Fruit fly (Drosophila melanogaster) whole organism, wandering third instar larva: ENCODE measurements around the gene CG2983.
A peak's percentile ranks its signal among the peaks of the same experiment; 100 is the strongest.

Experiments
- Abd-B ChIP-seq: fragments of >200 bp; optimal IDR thresholded peaks from 2 replicates; lab custom pipeline; 2017; ENCODE audit warnings: missing biosample characterization, missing genetic modification characterization
- CG32264 ChIP-seq: fragments of 200-800 bp; sonication (Bioruptor generic); optimal IDR thresholded peaks from 2 replicates; lab custom pipeline; 2016; ENCODE audit warnings: missing biosample characterization, missing genetic modification characterization
- CG9705 ChIP-seq: fragments of 200-800 bp; sonication (Bioruptor generic); optimal IDR thresholded peaks from 2 replicates; lab custom pipeline; 2018; ENCODE audit warnings: missing biosample characterization, mild to moderate bottlenecking, missing genetic modification characterization
- CrebA ChIP-seq: fragments of 200-800 bp; sonication (Bioruptor generic); optimal IDR thresholded peaks from 2 replicates; lab custom pipeline; 2016; ENCODE audit warnings: missing biosample characterization, mild to moderate bottlenecking, missing genetic modification characterization, borderline replicate concordance
- Dfd ChIP-seq: fragments of >200 bp; optimal IDR thresholded peaks from 2 replicates; lab custom pipeline; 2017; ENCODE audit warnings: missing biosample characterization, missing genetic modification characterization
- Dif ChIP-seq: fragments of 200-275, 200-300 bp; sonication (Bioruptor generic); optimal IDR thresholded peaks from 2 replicates; lab custom pipeline; 2018; ENCODE audit warnings: missing biosample characterization, missing genetic modification characterization; ENCODE audit not compliant: partially characterized antibody
- GATAd ChIP-seq: sonication (Bioruptor generic); optimal IDR thresholded peaks from 2 replicates; lab custom pipeline; 2016; ENCODE audit warnings: missing biosample characterization, missing genetic modification characterization
- Hnf4 ChIP-seq: fragments of 200-800 bp; sonication (Bioruptor generic); optimal IDR thresholded peaks from 2 replicates; lab custom pipeline; 2016; ENCODE audit warnings: missing biosample characterization, mild to moderate bottlenecking, missing genetic modification characterization
- Hr78 ChIP-seq: fragments of >200 bp; optimal IDR thresholded peaks from 2 replicates; lab custom pipeline; 2017; ENCODE audit warnings: missing biosample characterization, missing genetic modification characterization
- Hr83 ChIP-seq: fragments of 200-300 bp; sonication (Bioruptor generic); optimal IDR thresholded peaks from 2 replicates; lab custom pipeline; 2016; ENCODE audit warnings: missing biosample characterization, mild to moderate bottlenecking, missing genetic modification characterization, moderate library complexity; ENCODE audit not compliant: poor library complexity, severe bottlenecking
- Jra ChIP-seq: sonication (Bioruptor generic); optimal IDR thresholded peaks from 2 replicates; lab custom pipeline; 2016; ENCODE audit warnings: missing biosample characterization, missing genetic modification characterization
- Mio ChIP-seq: sonication (Bioruptor generic); optimal IDR thresholded peaks from 2 replicates; lab custom pipeline; 2016; ENCODE audit warnings: missing biosample characterization, missing genetic modification characterization
- Myc ChIP-seq: fragments of >200 bp; optimal IDR thresholded peaks from 2 replicates; lab custom pipeline; 2017
- Rel ChIP-seq, 2 experiments: fragments of 200-800 bp; sonication (Bioruptor generic) in 1 of 2; optimal IDR thresholded peaks; 2 replicates in 1 of 2; 3 replicates in 1 of 2; lab custom pipeline; 2016 to 2019; ENCODE audit warnings: mild to moderate bottlenecking in 2 of 2, missing biosample characterization in 2 of 2, missing genetic modification characterization in 2 of 2, moderate library complexity in 1 of 2
- br ChIP-seq: fragments of 200-800 bp; sonication (Bioruptor generic); optimal IDR thresholded peaks from 2 replicates; lab custom pipeline; 2016; ENCODE audit warnings: missing biosample characterization, missing genetic modification characterization
- brk ChIP-seq: fragments of 200-800 bp; sonication (Bioruptor generic); optimal IDR thresholded peaks from 2 replicates; lab custom pipeline; 2016; ENCODE audit warnings: missing biosample characterization, mild to moderate bottlenecking, missing genetic modification characterization
- dl ChIP-seq, 2 experiments: fragments of 175-275, 200-275 bp in 1 of 2; fragments of 200-275 bp in 1 of 2; sonication (Bioruptor generic); optimal IDR thresholded peaks; lab custom pipeline; 2018; ENCODE audit warnings: mild to moderate bottlenecking in 2 of 2, missing biosample characterization in 2 of 2, missing genetic modification characterization in 2 of 2, moderate library complexity in 2 of 2; ENCODE audit not compliant: partially characterized antibody in 2 of 2, insufficient read depth in 1 of 2
- dmrt93B ChIP-seq: fragments of 200-800 bp; sonication (Bioruptor generic); optimal IDR thresholded peaks from 2 replicates; lab custom pipeline; 2018; ENCODE audit warnings: missing biosample characterization, mild to moderate bottlenecking, missing genetic modification characterization
- dsf ChIP-seq: sonication (Bioruptor generic); optimal IDR thresholded peaks from 2 replicates; lab custom pipeline; 2016; ENCODE audit warnings: missing biosample characterization, missing genetic modification characterization, borderline replicate concordance
- ey ChIP-seq: fragments of 200-800 bp; sonication (Bioruptor generic); optimal IDR thresholded peaks from 2 replicates; lab custom pipeline; 2016; ENCODE audit warnings: missing biosample characterization, missing genetic modification characterization
- foxo ChIP-seq, 2 experiments: fragments of 200-800 bp; sonication (Bioruptor generic); optimal IDR thresholded peaks; 2 replicates in 1 of 2; 3 replicates in 1 of 2; lab custom pipeline; 2016 to 2017; ENCODE audit warnings: missing biosample characterization in 2 of 2, missing genetic modification characterization in 2 of 2
- fru ChIP-seq: fragments of 200-800 bp; sonication (Bioruptor generic); optimal IDR thresholded peaks from 3 replicates; lab custom pipeline; 2016; ENCODE audit warnings: missing biosample characterization, mild to moderate bottlenecking, missing genetic modification characterization
- h ChIP-seq: fragments of 200-800 bp; sonication (Bioruptor generic); optimal IDR thresholded peaks from 3 replicates; lab custom pipeline; 2016; ENCODE audit warnings: missing biosample characterization, mild to moderate bottlenecking, missing genetic modification characterization
- jim ChIP-seq: fragments of 175-275, 200-325 bp; sonication (Bioruptor generic); optimal IDR thresholded peaks from 2 replicates; lab custom pipeline; 2016; ENCODE audit warnings: missing biosample characterization, mild to moderate bottlenecking, missing genetic modification characterization
- psq ChIP-seq: fragments of 200-800 bp; sonication (Bioruptor generic); optimal IDR thresholded peaks from 3 replicates; lab custom pipeline; 2017; ENCODE audit warnings: missing biosample characterization, mild to moderate bottlenecking, missing genetic modification characterization, moderate library complexity
- rgr ChIP-seq: fragments of 200-800 bp; sonication (Bioruptor generic); optimal IDR thresholded peaks from 3 replicates; lab custom pipeline; 2016; ENCODE audit warnings: missing biosample characterization, mild to moderate bottlenecking, missing genetic modification characterization
- sage ChIP-seq: fragments of 200-800 bp; sonication (Bioruptor generic); optimal IDR thresholded peaks from 2 replicates; lab custom pipeline; 2016; ENCODE audit warnings: missing biosample characterization, mild to moderate bottlenecking, missing genetic modification characterization
- sv ChIP-seq: fragments of 200-800 bp; sonication (Bioruptor generic); optimal IDR thresholded peaks from 3 replicates; lab custom pipeline; 2016; ENCODE audit warnings: missing biosample characterization, missing genetic modification characterization
- usp ChIP-seq: fragments of >200 bp; optimal IDR thresholded peaks from 2 replicates; lab custom pipeline; 2017; ENCODE audit warnings: missing biosample characterization, missing genetic modification characterization
- woc ChIP-seq: sonication (Bioruptor generic); optimal IDR thresholded peaks from 2 replicates; lab custom pipeline; 2016; ENCODE audit warnings: missing biosample characterization, mild to moderate bottlenecking, missing genetic modification characterization

CG2983 gene

dm6 chr2L:2857862-2858734 is 10.7 kb downstream of the CG2983 start (continued):
- peak; percentile 41 for TF ChIP-seq ey (GFP tag; lab: Kevin White, UChicago)
- TF ChIP-seq jim (GFP tag; lab: Kevin White, UChicago) = no peak
- no peak for TF ChIP-seq dsf
- TF ChIP-seq Mio = no peak
- peak; percentile 47 for TF ChIP-seq woc (GFP tag; lab: Kevin White, UChicago)
- TF ChIP-seq, all 38 proteins: peak for 19

DNA sequence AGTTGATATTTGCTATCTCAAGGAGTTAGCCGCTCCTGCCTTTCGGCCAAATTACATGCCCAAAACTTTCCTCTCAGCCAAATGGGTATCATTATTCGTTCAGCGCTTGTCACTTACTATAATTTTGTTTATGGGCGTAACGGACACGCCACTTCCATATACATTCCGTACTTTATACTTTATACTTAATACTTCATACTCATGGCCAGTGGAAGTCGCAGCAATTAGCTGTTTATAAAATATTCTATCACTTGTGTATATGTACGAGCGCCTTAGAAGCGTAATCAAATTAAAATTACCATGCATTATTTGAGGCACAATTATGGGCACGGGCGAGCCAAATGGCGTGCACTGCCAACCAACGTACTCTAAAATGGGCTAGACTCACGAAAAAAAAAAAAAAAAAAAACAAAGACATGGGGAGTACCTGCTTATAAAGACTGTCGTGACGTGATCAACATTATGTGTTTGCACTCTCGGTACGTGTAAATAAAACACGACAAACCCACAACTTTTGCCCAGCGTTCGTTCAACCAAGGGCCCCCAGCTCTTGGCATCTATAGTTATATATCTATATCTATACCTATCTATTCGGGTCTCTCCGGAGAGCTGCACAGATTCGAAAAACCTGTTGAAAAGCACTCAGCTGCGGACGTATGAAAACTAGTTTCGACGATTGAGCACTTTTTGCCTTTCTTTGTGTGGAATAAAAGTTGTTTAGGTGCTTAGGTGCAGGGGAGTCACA is 13.9 kb downstream of the CG2983 start:
- TF ChIP-seq CG9705 (GFP tag; lab: Kevin White, UChicago) = no peak
- no peak for TF ChIP-seq sage (GFP tag; lab: Kevin White, UChicago)
- TF ChIP-seq Hr83 = peak; percentile 32

DNA sequence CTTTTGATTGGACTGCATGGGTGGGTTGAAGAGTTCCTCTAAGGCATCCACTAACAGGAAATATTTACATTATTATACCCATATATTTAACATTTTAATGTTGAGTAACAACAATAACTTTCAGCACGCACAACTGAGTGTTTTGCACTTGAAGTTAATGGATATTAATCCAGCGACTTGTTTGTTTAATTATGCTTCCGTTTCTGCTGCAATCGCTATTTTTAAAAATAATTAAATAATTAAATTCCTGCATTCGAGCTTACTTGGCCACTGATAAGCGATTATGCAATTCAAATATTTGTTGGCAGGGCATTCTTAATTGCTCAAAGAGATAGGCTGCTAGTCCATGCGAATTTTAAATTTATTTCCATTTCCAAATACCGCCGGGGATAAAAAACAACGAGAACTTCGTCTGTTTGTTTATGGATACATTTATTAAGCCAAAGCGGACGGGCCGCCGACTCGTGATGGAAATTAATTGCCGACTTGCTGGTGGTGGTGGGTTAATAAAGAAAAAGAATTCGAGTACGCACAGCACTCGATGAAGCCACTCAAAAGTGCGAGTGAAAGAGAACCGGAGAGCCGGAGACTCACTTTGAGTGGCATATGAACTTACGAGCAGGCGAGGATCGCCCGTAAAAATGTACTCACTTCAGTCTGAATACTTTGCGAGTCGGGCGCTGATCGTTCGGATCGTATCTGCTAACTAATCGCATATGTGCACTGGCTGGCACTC is 14.6 kb downstream of the CG2983 start:
- TF ChIP-seq Mio (no peak), Hnf4 (GFP tag; lab: Kevin White, UChicago) (no peak), foxo (GFP tag; optimal IDR thresholded peaks at IDR 0.05; lab: Kevin White, UChicago) (peak in 1 of 2 experiments; percentile 2), fru (GFP tag; lab: Kevin White, UChicago) (peak; percentile 25), Dif (GFP tag; lab: Kevin White, UChicago) (peak; percentile 76), rgr (peak; percentile 8), dmrt93B (GFP tag; lab: Kevin White, UChicago) (no peak), h (GFP tag; lab: Kevin White, UChicago) (peak; percentile 1), Hr78 (GFP tag; lab: Kevin White, UChicago) (no peak), Abd-B (GFP tag; lab: Kevin White, UChicago) (no peak), Jra (GFP tag; lab: Kevin White, UChicago) (no peak), sage (GFP tag; lab: Kevin White, UChicago) (no peak), Rel (GFP tag; optimal IDR thresholded peaks at IDR 0.05; lab: Kevin White, UChicago) (no peak), Rel (tag; optimal IDR thresholded peaks at IDR 0.05; lab: Kevin White, UChicago) (no peak), dl (GFP tag; optimal IDR thresholded peaks at IDR 0.05; lab: Kevin White, UChicago; ENCODE audit: insufficient read depth in 1 of 2, partially characterized antibody in 2 of 2) (peak; percentile 47 to 53)

- TF ChIP-seq brk (GFP tag; lab: Kevin White, UChicago) (no peak), sv (GFP tag; lab: Kevin White, UChicago) (no peak), GATAd (GFP tag; lab: Kevin White, UChicago) (no peak), dsf (no peak), Dfd (GFP tag; lab: Kevin White, UChicago) (no peak), usp (GFP tag; lab: Kevin White, UChicago) (no peak), foxo (GFP tag; optimal IDR thresholded peaks at IDR 0.05; lab: Kevin White, UChicago) (no peak), CG32264 (GFP tag; lab: Kevin White, UChicago) (no peak), jim (GFP tag; lab: Kevin White, UChicago) (no peak), psq (GFP tag; lab: Kevin White, UChicago) (no peak), CrebA (GFP tag; lab: Kevin White, UChicago) (no peak), Mio (no peak), h (GFP tag; lab: Kevin White, UChicago) (no peak), Jra (GFP tag; lab: Kevin White, UChicago) (no peak), Myc (lab: Kevin White, UChicago) (no peak), br (GFP tag; lab: Kevin White, UChicago) (no peak)
These were observed 15.2 kb downstream of the CG2983 start for dm6 chr2L:2862621-2862962.
